Fruit fly (Drosophila melanogaster): ENCODE data around the gene COX4.

COX4 gene

DNA sequence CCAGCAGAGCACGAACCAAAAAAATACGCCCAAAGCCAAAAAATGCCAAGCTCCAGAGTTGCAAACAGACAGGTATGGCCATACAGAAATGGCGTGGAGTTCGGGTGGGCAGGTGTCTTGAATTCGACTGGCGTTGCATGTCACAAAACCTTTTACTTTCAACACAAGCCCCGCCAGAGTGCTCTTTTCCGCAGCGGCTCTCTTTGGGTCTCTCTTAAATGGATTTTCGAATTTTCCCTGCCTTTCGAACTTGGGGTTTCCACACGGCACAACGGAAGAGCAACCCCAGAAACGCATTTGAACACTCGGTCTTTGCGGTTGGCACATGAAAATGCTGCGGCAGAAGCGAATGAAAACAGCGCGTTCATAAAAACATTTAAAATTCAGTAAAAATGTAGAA, 40.7 kb upstream of the COX4 start (continued):
- TF ChIP-seq cato (GFP tag; optimal IDR thresholded peaks at IDR 0.05; ENCODE audit: borderline replicate concordance) (no peak), CG13296 (GFP tag; optimal IDR thresholded peaks at IDR 0.05) (no peak), dysf (GFP tag; IDR thresholded peaks at IDR 0.05) (no peak), gsb-n (tag; optimal IDR thresholded peaks at IDR 0.05) (no peak), CTCF (GFP tag; optimal IDR thresholded peaks at IDR 0.05) (no peak), MTF-1 (GFP tag; optimal IDR thresholded peaks at IDR 0.05; ENCODE audit: borderline replicate concordance) (peak; percentile 60), abd-A (tag; optimal IDR thresholded peaks at IDR 0.05) (no peak), Trl (optimal IDR thresholded peaks at IDR 0.05) (peak; percentile 10 to 59), Trl (GFP tag; optimal IDR thresholded peaks at IDR 0.05) (no peak), CG8944 (GFP tag; optimal IDR thresholded peaks at IDR 0.05) (no peak), Ada2b (GFP tag; IDR thresholded peaks at IDR 0.05) (no peak), Taf1 (GFP tag; IDR thresholded peaks at IDR 0.05) (no peak), Doc3 (GFP tag; IDR thresholded peaks at IDR 0.05; ENCODE audit: partially characterized antibody) (no peak), mirr (GFP tag; optimal IDR thresholded peaks at IDR 0.05) (no peak), Blimp-1 (GFP tag; optimal IDR thresholded peaks at IDR 0.05) (peak; percentile 53), CG8089 (GFP tag; optimal IDR thresholded peaks at IDR 0.05) (no peak), CG10321 (GFP tag; IDR thresholded peaks at IDR 0.05) (no peak), sr (GFP tag; IDR thresholded peaks at IDR 0.05) (no peak), Dp (GFP tag; optimal IDR thresholded peaks at IDR 0.05) (no peak), gfzf (GFP tag; optimal IDR thresholded peaks at IDR 0.05) (no peak), CG4707 (GFP tag; optimal IDR thresholded peaks at IDR 0.05) (no peak), CG10654 (GFP tag; optimal IDR thresholded peaks at IDR 0.05) (no peak)

DNA sequence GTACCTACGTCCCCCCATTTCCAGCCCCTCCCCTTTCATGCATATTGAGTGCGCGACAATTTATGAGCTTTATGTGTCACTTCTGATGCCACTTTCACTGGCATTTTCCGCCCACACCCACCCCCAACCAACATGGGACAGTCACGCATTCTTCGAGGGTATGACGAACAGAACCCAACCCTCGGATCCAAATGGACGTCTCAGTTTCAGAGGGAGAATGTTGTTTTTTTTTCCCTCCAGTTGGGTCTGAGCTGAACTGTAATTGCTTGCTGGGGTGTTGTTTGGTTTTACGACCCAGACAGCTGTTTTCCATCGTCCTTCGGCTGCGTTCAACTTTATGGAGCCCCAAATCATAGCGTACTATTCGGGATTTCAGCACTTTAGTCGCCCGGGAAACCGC, 34.7 kb upstream of the COX4 start:
- TF ChIP-seq sug (tag; optimal IDR thresholded peaks at IDR 0.05) (no peak), sens (GFP tag) (peak; percentile 29), dan (GFP tag; IDR thresholded peaks at IDR 0.05) (0 out of 2 replicates have a peak, but pooled peaks have one; percentile 6), CG13894 (tag; optimal IDR thresholded peaks at IDR 0.05) (peak; percentile 58), mirr (GFP tag; optimal IDR thresholded peaks at IDR 0.05) (peak; percentile 12), H2.0 (GFP tag; IDR thresholded peaks at IDR 0.05) (no peak), lmd (GFP tag; IDR thresholded peaks at IDR 0.05) (0 out of 2 replicates have a peak, but pooled peaks have one; percentile 14), Six4 (GFP tag; optimal IDR thresholded peaks at IDR 0.05) (no peak), abd-A (tag; optimal IDR thresholded peaks at IDR 0.05) (peak; percentile 95)

DNA sequence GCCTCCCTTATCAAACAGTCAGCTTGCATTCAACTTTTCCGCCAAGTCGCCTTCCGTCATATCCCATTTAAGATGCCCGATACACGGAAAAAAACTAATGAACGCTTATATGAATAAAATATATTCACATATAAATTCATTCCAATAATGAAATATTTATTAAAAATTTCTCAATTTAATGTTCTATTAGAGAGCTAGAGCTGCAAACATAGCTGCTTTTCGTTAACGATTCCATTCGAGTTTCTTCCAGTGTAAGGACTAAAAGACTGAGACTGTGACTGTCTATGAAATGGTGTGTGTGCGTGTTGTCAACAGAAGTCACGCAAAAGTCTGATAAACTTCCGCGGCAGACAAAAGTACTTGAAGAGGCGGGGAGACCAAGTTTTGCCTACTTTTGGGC, 28.4 kb upstream of the COX4 start:
- TF ChIP-seq bcd (GFP tag; optimal IDR thresholded peaks at IDR 0.05) (peak; percentile 31), CG8478 (optimal IDR thresholded peaks at IDR 0.05) (no peak), HHEX (GFP tag; optimal IDR thresholded peaks at IDR 0.05) (peak; percentile 52), Gug (GFP tag; IDR thresholded peaks at IDR 0.05) (peak; percentile 22; the same call in 1 of the 4 replicates), CTCF (GFP tag; optimal IDR thresholded peaks at IDR 0.05) (peak; percentile 0), CG32772 (GFP tag; IDR thresholded peaks at IDR 0.05) (peak; percentile 49; the same call in 1 of the 2 replicates), dmrt99B (tag; optimal IDR thresholded peaks at IDR 0.05) (peak; percentile 71), CG11093 (GFP tag; IDR thresholded peaks at IDR 0.05) (no peak), CG10209 (GFP tag; optimal IDR thresholded peaks at IDR 0.05) (peak; percentile 39), CG12942 (GFP tag; optimal IDR thresholded peaks at IDR 0.05) (peak; percentile 4), slou (GFP tag; optimal IDR thresholded peaks at IDR 0.05) (peak; percentile 10), B-H1 (GFP tag; IDR thresholded peaks at IDR 0.05) (peak; percentile 33; the same call in 2 of the 3 replicates), CG15011 (GFP tag; optimal IDR thresholded peaks at IDR 0.05) (peak; percentile 21), Bgb (GFP tag; IDR thresholded peaks at IDR 0.05; ENCODE audit: partially characterized antibody) (no peak), CG9609 (GFP tag; optimal IDR thresholded peaks at IDR 0.05) (no peak), CG9932 (GFP tag; IDR thresholded peaks at IDR 0.05) (peak; percentile 16; the same call in 1 of the 2 replicates), gce (GFP tag; IDR thresholded peaks at IDR 0.05) (no peak), unpg (GFP tag; optimal IDR thresholded peaks at IDR 0.05) (peak; percentile 42), tio (GFP tag; optimal IDR thresholded peaks at IDR 0.05) (peak; percentile 16), CG17359 (tag; optimal IDR thresholded peaks at IDR 0.05) (peak; percentile 63), zen (tag; optimal IDR thresholded peaks at IDR 0.05) (peak; percentile 33), dpn (GFP tag; optimal IDR thresholded peaks at IDR 0.05) (peak in 1 of 2 experiments; percentile 34), lmd (GFP tag; IDR thresholded peaks at IDR 0.05) (peak; percentile 17; the same call in 1 of the 2 replicates), Blimp-1 (GFP tag; optimal IDR thresholded peaks at IDR 0.05) (peak; percentile 47)
